Fruit fly (Drosophila melanogaster) whole organism, larva: ENCODE results near the gene CG9400.
"Not testable (repeated sequence)": the region's sequence is repeated elsewhere in the genome, so short reads cannot be mapped to it uniquely, and the experiment has no call there.

ENCODE experiments used
- noc ChIP-seq: fragments of 200-800 bp; sonication (Bioruptor generic); optimal IDR thresholded peaks from 3 replicates; lab custom pipeline; 2019; ENCODE audit warnings: missing biosample characterization, mild to moderate bottlenecking, missing genetic modification characterization, moderate library complexity

CG9400 gene

dm6 chrX:14289293-14289692 lies at the start of gene CG9400:
TSS of gene CG9400 (minus strand) at chrX:14289393.
- no peak for TF ChIP-seq noc (tag; lab: Kevin White, UChicago)

- no peak for TF ChIP-seq noc (tag; lab: Kevin White, UChicago)
Measured at dm6 chrX:14332243-14332642, 43.0 kb upstream of the CG9400 start.

dm6 chrX:14331490-14332182 lies 42.4 kb upstream of the CG9400 start:
- no peak for TF ChIP-seq noc (tag; lab: Kevin White, UChicago)

dm6 chrX:14321963-14322362 lies 32.8 kb upstream of the CG9400 start, which contains the start of gene dpr8:
TSS of gene dpr8 (plus strand) at chrX:14322226.
- TF ChIP-seq noc (tag; lab: Kevin White, UChicago), result no peak

- TF ChIP-seq noc (tag; lab: Kevin White, UChicago), result not testable (repeated sequence)
Measured at dm6 chrX:14317050-14317449, 27.9 kb upstream of the CG9400 start, which contains the start of gene betaNACtes6. TSS of gene betaNACtes6 (minus strand) at chrX:14317150.

dm6 chrX:14315483-14315882 lies 26.3 kb upstream of the CG9400 start, which contains the start of gene betaNACtes2:
TSS of gene betaNACtes2 (minus strand) at chrX:14315583.
- TF ChIP-seq noc (tag; lab: Kevin White, UChicago), result not testable (repeated sequence)

dm6 chrX:14277435-14277834 lies 11.8 kb downstream of the CG9400 start, which contains the start of gene Muc12Ea:
TSS of gene Muc12Ea (plus strand) at chrX:14277735.
- no peak for TF ChIP-seq noc (tag; lab: Kevin White, UChicago)

dm6 chrX:14266075-14266474 lies 23.1 kb downstream of the CG9400 start, which contains the start of the genes CG13404 and na:
TSS of gene CG13404 (minus strand) at chrX:14266250.
TSS of gene na (plus strand) at chrX:14266367.
- TF ChIP-seq noc (tag; lab: Kevin White, UChicago), result no peak

- TF ChIP-seq noc (tag; lab: Kevin White, UChicago), result no peak
Measured at dm6 chrX:14265149-14265548, 24.0 kb downstream of the CG9400 start.

- TF ChIP-seq noc (tag; lab: Kevin White, UChicago), result no peak
Measured at dm6 chrX:14260863-14261262, 28.3 kb downstream of the CG9400 start, which contains the start of the genes CG46317 and Tat. TSS of gene CG46317 (plus strand) at chrX:14261223. TSS of gene Tat (plus strand) at chrX:14261223.

- TF ChIP-seq noc (tag; lab: Kevin White, UChicago), result no peak
Measured at dm6 chrX:14247035-14247786, 42.0 kb downstream of the CG9400 start, which contains the start of gene mud. TSS of gene mud (plus strand) at chrX:14247732.

- no peak for TF ChIP-seq noc (tag; lab: Kevin White, UChicago)
Measured at dm6 chrX:14242941-14243736, 46.1 kb downstream of the CG9400 start, which contains the start of gene CG32599. TSS of gene CG32599 (plus strand) at chrX:14243686.

dm6 chrX:14242479-14242878 lies 46.7 kb downstream of the CG9400 start, which contains the start of gene mRNA-cap:
TSS of gene mRNA-cap (minus strand) at chrX:14242822.
- TF ChIP-seq noc (tag; lab: Kevin White, UChicago), result no peak
